Worm (Caenorhabditis elegans) whole organism, late embryonic: ENCODE measurements around the gene cpr-6.

Experiments used
- F13H6.1 ChIP-seq: sonication (generic microtip); optimal IDR thresholded peaks from 2 replicates; lab custom pipeline; 2016; ENCODE audit warnings: missing genetic modification characterization, missing compliant biosample characterization
- K09A11.1 ChIP-seq: sonication (generic microtip); optimal IDR thresholded peaks from 2 replicates; lab custom pipeline; 2017; ENCODE audit warnings: antibody characterized with exemption, mild to moderate bottlenecking, missing genetic modification characterization, missing compliant biosample characterization; ENCODE audit not compliant: insufficient read depth
- T23F11.4 ChIP-seq: fragments of 200-800 bp; sonication (Bioruptor generic); optimal IDR thresholded peaks from 2 replicates; lab custom pipeline; 2018; ENCODE audit warnings: mild to moderate bottlenecking, missing genetic modification characterization, missing compliant biosample characterization
- ahr-1 ChIP-seq: sonication (generic microtip); optimal IDR thresholded peaks from 2 replicates; lab custom pipeline; 2016; ENCODE audit warnings: missing genetic modification characterization, missing compliant biosample characterization
- ama-1 ChIP-seq: fragments of 150-350 bp; optimal IDR thresholded peaks from 2 replicates; lab custom pipeline; 2014
- ceh-14 ChIP-seq: sonication (generic microtip); optimal IDR thresholded peaks from 2 replicates; lab custom pipeline; 2016; ENCODE audit warnings: missing genotype, missing genetic modification characterization, missing compliant biosample characterization
- ceh-18 ChIP-seq: sonication (generic microtip); optimal IDR thresholded peaks from 2 replicates; lab custom pipeline; 2016; ENCODE audit warnings: missing genetic modification characterization, missing compliant biosample characterization
- ceh-22 ChIP-seq: sonication (generic microtip); optimal IDR thresholded peaks from 2 replicates; lab custom pipeline; 2017; ENCODE audit warnings: missing biosample characterization, missing genetic modification characterization
- ceh-24 ChIP-seq: sonication (generic microtip); optimal IDR thresholded peaks from 2 replicates; lab custom pipeline; 2016; ENCODE audit warnings: mild to moderate bottlenecking, missing genetic modification characterization, missing compliant biosample characterization
- ceh-30 ChIP-seq: fragments of 150-350 bp; optimal IDR thresholded peaks from 2 replicates; lab custom pipeline; 2014; ENCODE audit warnings: missing biosample characterization, missing genetic modification characterization
- ceh-34 ChIP-seq: sonication (generic microtip); optimal IDR thresholded peaks from 2 replicates; lab custom pipeline; 2016; ENCODE audit warnings: mild to moderate bottlenecking, missing genetic modification characterization, missing compliant biosample characterization
- ceh-48 ChIP-seq: sonication (generic microtip); optimal IDR thresholded peaks from 2 replicates; lab custom pipeline; 2016; ENCODE audit warnings: missing genetic modification characterization, inconsistent platforms, missing compliant biosample characterization
- ceh-9 ChIP-seq: sonication (generic microtip); optimal IDR thresholded peaks from 2 replicates; lab custom pipeline; 2016; ENCODE audit warnings: mild to moderate bottlenecking, missing genetic modification characterization, inconsistent platforms, missing compliant biosample characterization
- dmd-4 ChIP-seq: sonication (generic microtip); optimal IDR thresholded peaks from 2 replicates; lab custom pipeline; 2016; ENCODE audit warnings: borderline replicate concordance, missing genetic modification characterization, missing compliant biosample characterization
- dve-1 ChIP-seq: sonication (generic microtip); optimal IDR thresholded peaks from 2 replicates; lab custom pipeline; 2017; ENCODE audit warnings: antibody characterized with exemption, mild to moderate bottlenecking, missing genetic modification characterization, missing compliant biosample characterization
- elt-2 ChIP-seq: sonication (generic microtip); optimal IDR thresholded peaks from 2 replicates; lab custom pipeline; 2016; ENCODE audit warnings: missing genetic modification reagents, missing genetic modification characterization, missing compliant biosample characterization
- ets-4 ChIP-seq: sonication (generic microtip); optimal IDR thresholded peaks from 2 replicates; lab custom pipeline; 2016; ENCODE audit warnings: missing genetic modification characterization, missing compliant biosample characterization
- fax-1 ChIP-seq: sonication (generic microtip); optimal IDR thresholded peaks from 2 replicates; lab custom pipeline; 2016; ENCODE audit warnings: missing genotype, missing genetic modification characterization, missing compliant biosample characterization
- fkh-10 ChIP-seq: fragments of 150-350 bp; optimal IDR thresholded peaks from 2 replicates; lab custom pipeline; 2014; ENCODE audit warnings: missing biosample characterization, missing genetic modification reagents, missing genetic modification characterization
- fkh-6 ChIP-seq: sonication (generic microtip); optimal IDR thresholded peaks from 2 replicates; lab custom pipeline; 2016; ENCODE audit warnings: missing genetic modification characterization, missing compliant biosample characterization
- gmeb-2 ChIP-seq: sonication (generic microtip); optimal IDR thresholded peaks from 2 replicates; lab custom pipeline; 2016; ENCODE audit warnings: missing genetic modification characterization, inconsistent platforms, missing compliant biosample characterization
- hlh-13 ChIP-seq: fragments of 200-800 bp; sonication (Bioruptor generic); optimal IDR thresholded peaks from 2 replicates; lab custom pipeline; 2018; ENCODE audit warnings: mild to moderate bottlenecking, missing genetic modification characterization, missing compliant biosample characterization
- hlh-30 ChIP-seq: sonication (generic microtip); optimal IDR thresholded peaks from 2 replicates; lab custom pipeline; 2017; ENCODE audit warnings: antibody characterized with exemption, missing genetic modification characterization, missing compliant biosample characterization; ENCODE audit not compliant: insufficient read depth
- hlh-6 ChIP-seq: sonication (generic microtip); optimal IDR thresholded peaks from 2 replicates; lab custom pipeline; 2016; ENCODE audit warnings: missing genotype, missing genetic modification characterization, missing compliant biosample characterization
- lim-6 ChIP-seq: sonication (generic microtip); optimal IDR thresholded peaks from 2 replicates; lab custom pipeline; 2016; ENCODE audit warnings: missing genetic modification characterization, missing compliant biosample characterization
- lin-11 ChIP-seq: fragments of 200-800 bp; sonication (Bioruptor generic); optimal IDR thresholded peaks from 2 replicates; lab custom pipeline; 2018; ENCODE audit warnings: mild to moderate bottlenecking, missing genetic modification characterization, missing compliant biosample characterization
- nfya-1 ChIP-seq: sonication (generic microtip); optimal IDR thresholded peaks from 2 replicates; lab custom pipeline; 2017; ENCODE audit warnings: missing genetic modification characterization, mild to moderate bottlenecking, missing compliant biosample characterization, antibody characterized with exemption, moderate library complexity
- nhr-232 ChIP-seq: sonication (generic microtip); optimal IDR thresholded peaks from 2 replicates; lab custom pipeline; 2016; ENCODE audit warnings: missing genetic modification characterization, missing compliant biosample characterization
- odd-2 ChIP-seq: sonication (generic microtip); optimal IDR thresholded peaks from 2 replicates; lab custom pipeline; 2017; ENCODE audit warnings: antibody characterized with exemption, mild to moderate bottlenecking, missing genetic modification characterization, missing compliant biosample characterization
- pag-3 ChIP-seq: sonication (generic microtip); optimal IDR thresholded peaks from 2 replicates; lab custom pipeline; 2016; ENCODE audit warnings: missing compliant biosample characterization, missing genetic modification characterization, borderline replicate concordance
- pha-2 ChIP-seq: sonication (generic microtip); optimal IDR thresholded peaks from 2 replicates; lab custom pipeline; 2017; ENCODE audit warnings: mild to moderate bottlenecking, missing genetic modification characterization, missing compliant biosample characterization
- pqm-1 ChIP-seq: sonication (generic microtip); optimal IDR thresholded peaks from 2 replicates; lab custom pipeline; 2016; ENCODE audit warnings: missing genetic modification characterization, missing compliant biosample characterization
- pros-1 ChIP-seq: fragments of 150-350 bp; optimal IDR thresholded peaks from 2 replicates; lab custom pipeline; 2014; ENCODE audit warnings: missing biosample characterization, missing genetic modification reagents, missing genetic modification characterization
- rnt-1 ChIP-seq: sonication (generic microtip); optimal IDR thresholded peaks from 2 replicates; lab custom pipeline; 2016; ENCODE audit warnings: missing genetic modification characterization, missing compliant biosample characterization
- sox-4 ChIP-seq: sonication (generic microtip); optimal IDR thresholded peaks from 2 replicates; lab custom pipeline; 2017; ENCODE audit warnings: mild to moderate bottlenecking, missing genetic modification characterization, inconsistent platforms, missing compliant biosample characterization
- syd-9 ChIP-seq: sonication (generic microtip); optimal IDR thresholded peaks from 2 replicates; lab custom pipeline; 2016; ENCODE audit warnings: mild to moderate bottlenecking, missing genetic modification characterization, moderate library complexity, missing compliant biosample characterization
- tbx-7 ChIP-seq: sonication (generic microtip); optimal IDR thresholded peaks from 2 replicates; lab custom pipeline; 2016; ENCODE audit warnings: missing genotype, missing genetic modification characterization, missing compliant biosample characterization
- ttx-3 ChIP-seq: sonication (generic microtip); optimal IDR thresholded peaks from 2 replicates; lab custom pipeline; 2016; ENCODE audit warnings: missing genetic modification reagents, missing genetic modification characterization, missing compliant biosample characterization
- unc-42 ChIP-seq: sonication (generic microtip); optimal IDR thresholded peaks from 2 replicates; lab custom pipeline; 2016; ENCODE audit warnings: missing genotype, missing genetic modification characterization, missing compliant biosample characterization
- zip-5 ChIP-seq: sonication (generic microtip); optimal IDR thresholded peaks from 2 replicates; lab custom pipeline; 2016; ENCODE audit warnings: missing genetic modification characterization, missing compliant biosample characterization

Gene cpr-6

ce11 chrX:6646387-6647061 lies 39.5 kb downstream of the cpr-6 start:
- TF ChIP-seq sox-4 (tag; lab: Kevin White, UChicago) (no peak), dve-1 (tag; lab: Kevin White, UChicago) (no peak), ceh-9 (tag; lab: Kevin White, UChicago) (no peak), lim-6 (no peak), tbx-7 (no peak), ama-1 (lab: Kevin White, UChicago) (no peak), ahr-1 (tag; lab: Kevin White, UChicago) (no peak), ceh-24 (tag; lab: Kevin White, UChicago) (no peak), pros-1 (no peak), ceh-14 (tag; lab: Kevin White, UChicago) (no peak), T23F11.4 (GFP tag; lab: Kevin White, UChicago) (no peak), hlh-30 (tag; lab: Kevin White, UChicago) (no peak), ets-4 (no peak)

- no peak for TF ChIP-seq pha-2
- no peak for TF ChIP-seq unc-42 (tag; lab: Kevin White, UChicago)
- no peak for TF ChIP-seq hlh-6 (tag; lab: Kevin White, UChicago)
- TF ChIP-seq pros-1: no peak
- TF ChIP-seq lin-11: no peak
- TF ChIP-seq pqm-1 (tag; lab: Kevin White, UChicago): no peak
- no peak for TF ChIP-seq syd-9 (tag; lab: Kevin White, UChicago)
- TF ChIP-seq hlh-30 (tag; lab: Kevin White, UChicago): no peak
- TF ChIP-seq fax-1: no peak
- TF ChIP-seq ceh-30 (tag; lab: Kevin White, UChicago): no peak
- no peak for TF ChIP-seq zip-5 (tag; lab: Kevin White, UChicago)
- TF ChIP-seq K09A11.1 (tag; lab: Kevin White, UChicago): no peak
- no peak for TF ChIP-seq ceh-14 (tag; lab: Kevin White, UChicago)
- TF ChIP-seq fkh-6 (tag; lab: Kevin White, UChicago): no peak
- no peak for TF ChIP-seq F13H6.1 (tag; lab: Kevin White, UChicago)
- TF ChIP-seq dmd-4 (tag; lab: Kevin White, UChicago): no peak
- TF ChIP-seq hlh-13: no peak
- TF ChIP-seq elt-2 (tag; lab: Kevin White, UChicago): no peak
- no peak for TF ChIP-seq ceh-24 (tag; lab: Kevin White, UChicago)
Observed at ce11 chrX:6649573-6649972, 42.6 kb downstream of the cpr-6 start.

ce11 chrX:6653173-6653572 lies 46.2 kb downstream of the cpr-6 start:
- no peak for TF ChIP-seq ama-1 (lab: Kevin White, UChicago)
- TF ChIP-seq ttx-3 (tag; lab: Kevin White, UChicago): no peak
- TF ChIP-seq ceh-22 (tag; lab: Kevin White, UChicago): no peak
- TF ChIP-seq nhr-232 (tag; lab: Kevin White, UChicago): no peak
- TF ChIP-seq ceh-14 (tag; lab: Kevin White, UChicago): no peak
- no peak for TF ChIP-seq ceh-18 (tag; lab: Kevin White, UChicago)
- no peak for TF ChIP-seq ceh-48 (tag; lab: Kevin White, UChicago)
- TF ChIP-seq lin-11: no peak
- no peak for TF ChIP-seq hlh-13
- TF ChIP-seq odd-2 (tag; lab: Kevin White, UChicago): no peak
- TF ChIP-seq fkh-10 (GFP tag; lab: Kevin White, UChicago): no peak
- TF ChIP-seq pag-3 (tag; lab: Kevin White, UChicago): no peak
- TF ChIP-seq sox-4 (tag; lab: Kevin White, UChicago): no peak
- no peak for TF ChIP-seq T23F11.4 (GFP tag; lab: Kevin White, UChicago)
- no peak for TF ChIP-seq gmeb-2 (tag; lab: Kevin White, UChicago)
- TF ChIP-seq ceh-34 (tag; lab: Kevin White, UChicago): no peak
- no peak for TF ChIP-seq rnt-1 (tag; lab: Kevin White, UChicago)
- no peak for TF ChIP-seq nfya-1 (tag; lab: Kevin White, UChicago)
- no peak for TF ChIP-seq hlh-6 (tag; lab: Kevin White, UChicago)
- TF ChIP-seq zip-5 (tag; lab: Kevin White, UChicago): no peak
